Fruit fly (Drosophila melanogaster) whole organism: Measurements from ENCODE around the gene CG7483.
A peak's percentile ranks its signal among the peaks of the same experiment; 100 is the strongest.

Experiments used
- CG8478 ChIP-seq: fragments of >200 bp; optimal IDR thresholded peaks from 2 replicates; lab custom pipeline; 2018; ENCODE audit warnings: inconsistent platforms
- Dll ChIP-seq: fragments of >200 bp; optimal IDR thresholded peaks from 2 replicates; lab custom pipeline; 2017
- EcR ChIP-seq, 2 experiments: fragments of >200 bp; optimal IDR thresholded peaks; 2 replicates each; lab custom pipeline; 2017; ENCODE audit warnings: missing biosample characterization in 2 of 2, missing genetic modification characterization in 2 of 2, missing genetic modification reagents in 2 of 2
- pan ChIP-seq: fragments of >200 bp; optimal IDR thresholded peaks from 2 replicates; lab custom pipeline; 2017
- psq ChIP-seq: fragments of >200 bp; optimal IDR thresholded peaks from 2 replicates; lab custom pipeline; 2017
- usp ChIP-seq: fragments of >200 bp; optimal IDR thresholded peaks from 2 replicates; lab custom pipeline; 2017; ENCODE audit warnings: missing biosample characterization, missing genetic modification characterization, mixed read lengths

Gene CG7483

DNA sequence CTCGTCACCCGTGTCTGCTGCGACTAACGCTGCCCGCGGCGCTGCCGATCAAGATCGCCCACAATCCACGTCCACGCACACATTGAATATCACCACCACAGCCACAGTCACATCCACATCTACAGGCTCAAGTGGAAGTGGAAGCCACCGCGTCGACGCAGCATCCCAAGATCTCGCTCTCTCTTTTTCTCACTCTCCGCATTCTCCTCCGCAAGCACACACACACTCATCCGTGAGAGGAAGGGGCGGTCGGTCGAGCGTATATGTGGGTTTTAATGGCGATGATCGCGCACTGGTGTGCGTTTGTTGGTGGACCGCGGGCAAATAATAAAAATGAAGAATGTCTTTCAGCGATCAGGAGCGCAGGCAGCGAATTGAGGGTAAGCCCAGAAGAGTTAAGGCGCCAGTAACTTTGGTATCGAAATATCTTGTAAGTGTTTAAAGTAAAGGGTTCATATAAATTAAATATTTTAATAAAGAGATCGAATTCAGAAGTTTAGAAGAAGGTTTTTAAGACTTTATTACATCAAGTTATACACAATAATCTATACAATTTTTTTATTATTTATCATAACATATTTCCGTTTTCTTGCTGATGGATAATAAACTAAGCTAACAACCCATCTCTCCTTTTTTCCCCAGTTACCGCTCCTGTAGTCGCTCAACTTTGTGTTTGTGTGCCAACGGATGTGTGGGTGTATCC lies 20.9 kb downstream of the CG7483 start, which contains the start of gene Poxm:
Gene Poxm (minus strand): TSS at position 25 of the 703 bp plus-strand sequence.
- no peak for TF ChIP-seq Dll
- peak; percentile 58 for TF ChIP-seq CG8478

DNA sequence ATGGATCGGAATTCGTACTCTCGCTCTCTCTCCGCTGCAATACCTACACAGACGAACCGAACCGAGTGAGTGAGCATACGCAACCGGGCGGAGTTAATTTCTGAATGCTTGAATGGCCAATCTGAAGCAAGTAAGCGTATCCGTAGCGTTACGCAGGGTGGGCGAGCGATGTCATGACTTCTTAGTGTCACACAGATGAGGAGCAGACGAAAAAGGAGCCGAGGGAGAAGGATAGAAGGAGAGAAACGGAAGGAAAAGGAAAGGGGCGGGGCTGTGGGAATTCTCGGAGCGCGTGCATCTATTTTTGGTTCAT lies 21.4 kb downstream of the CG7483 start:
- TF ChIP-seq Dll (no peak), CG8478 (no peak), pan (no peak), EcR (GFP tag; optimal IDR thresholded peaks at IDR 0.05; lab: Kevin White, UChicago) (no peak), usp (GFP tag; lab: Kevin White, UChicago) (no peak), psq (lab: Kevin White, UChicago) (no peak)

DNA sequence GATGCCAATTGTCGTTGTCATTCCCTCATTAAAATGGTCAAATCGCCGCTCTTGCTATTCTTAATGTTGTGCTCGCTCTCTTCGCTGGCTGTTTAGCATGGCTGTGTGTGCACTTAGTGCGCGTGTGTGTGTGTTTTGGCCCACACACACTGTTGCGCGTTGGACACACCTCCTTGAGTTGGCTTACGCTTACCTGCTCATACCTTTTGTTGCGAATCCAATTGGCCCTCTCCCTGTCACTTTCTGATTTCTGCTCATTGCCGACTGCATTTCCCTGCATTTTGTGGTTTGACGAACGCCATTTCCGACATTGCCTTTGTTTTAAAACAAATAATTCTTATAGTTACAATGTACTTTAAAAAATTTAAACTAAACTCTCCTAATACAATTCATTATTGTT lies 22.0 kb downstream of the CG7483 start:
- TF ChIP-seq Dll (no peak), psq (lab: Kevin White, UChicago) (no peak), EcR (GFP tag; optimal IDR thresholded peaks at IDR 0.05; lab: Kevin White, UChicago) (no peak), usp (GFP tag; lab: Kevin White, UChicago) (no peak), CG8478 (no peak), pan (no peak)

DNA sequence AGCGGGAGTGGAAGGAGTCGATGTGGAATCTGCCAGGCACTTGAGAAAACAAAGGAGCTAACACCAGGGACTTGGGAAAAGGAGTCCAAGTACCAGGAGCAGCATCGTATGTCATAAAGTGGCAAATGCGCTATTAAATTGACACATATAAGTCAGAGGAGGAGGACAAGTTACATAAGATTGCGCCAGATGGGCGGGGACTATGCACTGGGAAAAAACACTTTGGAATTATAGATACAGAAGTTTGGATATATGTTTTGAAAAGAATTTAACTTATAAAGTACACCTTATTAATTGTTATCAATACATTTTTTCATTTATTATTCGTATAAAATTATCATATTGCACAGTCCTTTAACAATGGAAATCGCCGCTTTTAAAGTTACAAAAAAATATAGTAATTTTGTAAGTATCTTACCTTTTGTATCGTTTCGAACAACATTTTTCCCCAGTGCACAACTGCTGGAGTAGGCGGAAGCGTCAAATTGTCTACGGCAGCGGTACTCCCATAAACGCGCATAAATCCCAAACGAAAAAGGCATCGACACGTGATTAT lies 23.1 kb downstream of the CG7483 start:
- no peak for TF ChIP-seq EcR (GFP tag; optimal IDR thresholded peaks at IDR 0.05; lab: Kevin White, UChicago)
- no peak for TF ChIP-seq Dll
- TF ChIP-seq CG8478, result no peak
- TF ChIP-seq pan, result no peak
- no peak for TF ChIP-seq psq (lab: Kevin White, UChicago)

DNA sequence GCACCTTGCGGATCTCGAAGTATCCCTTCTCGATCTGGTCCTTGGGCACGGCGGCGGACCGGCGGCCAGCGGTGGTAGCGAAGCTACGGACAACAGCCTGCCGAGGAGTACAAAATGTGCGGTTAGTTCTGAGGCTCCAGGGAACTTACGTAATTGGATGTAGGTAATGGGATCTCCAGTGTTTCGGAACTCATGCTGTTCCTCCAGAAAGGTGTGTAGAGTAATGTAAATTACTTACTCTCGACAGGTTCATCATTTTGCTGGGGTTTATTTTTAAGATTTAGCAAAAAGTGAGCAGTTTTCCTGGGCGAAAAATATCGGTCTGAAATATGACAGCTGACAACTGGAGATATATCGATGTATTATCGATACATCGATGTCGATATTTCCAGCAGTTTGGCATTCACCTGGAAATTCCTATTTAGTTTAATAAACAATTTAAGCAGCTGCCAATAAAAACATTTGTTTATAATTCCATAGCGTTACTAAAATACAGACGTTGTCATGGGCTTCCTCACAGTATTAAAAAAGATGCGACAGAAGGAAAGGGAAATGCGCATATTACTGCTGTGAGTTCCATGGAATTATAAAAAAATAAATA lies 27.8 kb downstream of the CG7483 start, which contains the start of the genes COX7A and Arl2:
Gene COX7A (minus strand): TSS at position 369 of the 601 bp plus-strand sequence.
Gene Arl2 (plus strand): TSS at position 426 of the 601 bp plus-strand sequence.
- TF ChIP-seq usp (GFP tag; lab: Kevin White, UChicago) (no peak), EcR (GFP tag; optimal IDR thresholded peaks at IDR 0.05; lab: Kevin White, UChicago) (no peak), CG8478 (no peak), Dll (no peak), psq (lab: Kevin White, UChicago) (no peak), pan (no peak)

DNA sequence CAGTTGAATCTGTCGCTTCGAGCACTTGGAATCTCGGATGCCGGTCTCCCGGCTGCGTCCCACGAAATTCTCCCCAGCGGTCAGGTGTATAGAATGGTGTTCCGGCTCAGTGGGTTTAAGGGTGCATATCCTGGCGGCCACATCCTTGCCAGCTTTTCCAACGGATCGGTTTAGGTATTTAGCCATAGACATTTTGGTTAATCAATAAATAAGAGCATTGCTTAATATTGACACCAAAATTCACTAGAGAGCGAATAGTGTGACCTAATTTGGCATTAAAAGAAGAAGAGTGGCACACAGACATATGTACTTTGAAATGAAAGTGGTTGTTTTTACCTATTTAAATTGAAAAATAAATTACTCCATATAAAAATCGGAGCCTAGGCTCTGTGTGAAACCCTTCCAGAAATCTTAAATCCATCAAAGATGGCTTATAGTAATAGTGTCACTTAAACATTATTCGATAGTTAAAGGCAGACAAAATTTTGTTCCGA lies 30.3 kb downstream of the CG7483 start, which contains the start of the genes PNKP and COX7AL:
Gene PNKP (minus strand): TSS at position 266 of the 494 bp plus-strand sequence.
Gene COX7AL (plus strand): TSS at position 419 of the 494 bp plus-strand sequence.
- TF ChIP-seq pan, result no peak
- TF ChIP-seq psq (lab: Kevin White, UChicago), result no peak
- no peak for TF ChIP-seq EcR (GFP tag; optimal IDR thresholded peaks at IDR 0.05; lab: Kevin White, UChicago)
- TF ChIP-seq CG8478, result no peak
- TF ChIP-seq usp (GFP tag; lab: Kevin White, UChicago), result no peak
- TF ChIP-seq Dll, result no peak

DNA sequence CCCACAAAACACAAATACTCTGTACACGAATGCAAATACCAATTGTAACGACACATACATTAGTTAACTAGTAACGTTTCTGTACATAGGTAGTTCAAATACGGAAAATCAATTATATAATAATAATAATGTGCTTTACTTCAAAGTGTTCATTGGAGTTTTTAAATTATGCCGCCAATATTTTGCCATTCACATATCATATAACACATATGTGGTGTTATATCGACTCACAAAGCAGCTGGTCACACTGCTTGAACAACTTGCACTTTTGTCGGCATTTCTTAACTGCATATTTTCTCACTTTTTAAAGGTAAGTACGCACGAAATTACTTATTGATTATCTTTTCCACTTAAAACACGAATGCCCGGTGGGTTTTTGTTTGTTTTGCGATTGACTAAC lies 31.2 kb downstream of the CG7483 start, which contains the start of gene DppIII:
Gene DppIII (plus strand): TSS at position 227 of the 400 bp plus-strand sequence.
- no peak for TF ChIP-seq psq (lab: Kevin White, UChicago)
- no peak for TF ChIP-seq pan
- no peak for TF ChIP-seq CG8478
- TF ChIP-seq Dll, result no peak
- no peak for TF ChIP-seq usp (GFP tag; lab: Kevin White, UChicago)
- TF ChIP-seq EcR (GFP tag; optimal IDR thresholded peaks at IDR 0.05; lab: Kevin White, UChicago), result no peak

DNA sequence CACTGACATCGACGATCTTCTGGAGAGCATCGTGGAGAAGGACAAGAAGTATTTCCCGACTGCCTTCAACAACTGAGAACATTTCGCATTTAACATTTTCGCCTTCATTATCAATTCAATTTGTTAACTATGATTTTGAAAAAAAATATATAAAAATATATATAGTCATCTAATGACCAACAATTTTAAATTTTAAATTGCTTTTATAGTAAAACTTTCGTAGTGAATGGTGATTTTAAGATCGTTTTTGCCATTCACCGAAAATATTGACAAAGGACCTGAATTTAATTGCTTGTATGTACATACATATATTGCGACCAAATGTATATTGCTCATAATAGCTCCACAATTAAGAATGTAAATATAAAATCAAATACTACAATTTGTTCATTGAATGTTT lies 34.3 kb downstream of the CG7483 start, which contains the start of gene CG7352:
Gene CG7352 (plus strand): TSS at position 301 of the 400 bp plus-strand sequence.
- TF ChIP-seq usp (GFP tag; lab: Kevin White, UChicago), result no peak
- TF ChIP-seq pan, result no peak
- TF ChIP-seq EcR (GFP tag; optimal IDR thresholded peaks at IDR 0.05; lab: Kevin White, UChicago), result no peak
- TF ChIP-seq psq (lab: Kevin White, UChicago), result no peak
- no peak for TF ChIP-seq Dll
- TF ChIP-seq CG8478, result no peak

DNA sequence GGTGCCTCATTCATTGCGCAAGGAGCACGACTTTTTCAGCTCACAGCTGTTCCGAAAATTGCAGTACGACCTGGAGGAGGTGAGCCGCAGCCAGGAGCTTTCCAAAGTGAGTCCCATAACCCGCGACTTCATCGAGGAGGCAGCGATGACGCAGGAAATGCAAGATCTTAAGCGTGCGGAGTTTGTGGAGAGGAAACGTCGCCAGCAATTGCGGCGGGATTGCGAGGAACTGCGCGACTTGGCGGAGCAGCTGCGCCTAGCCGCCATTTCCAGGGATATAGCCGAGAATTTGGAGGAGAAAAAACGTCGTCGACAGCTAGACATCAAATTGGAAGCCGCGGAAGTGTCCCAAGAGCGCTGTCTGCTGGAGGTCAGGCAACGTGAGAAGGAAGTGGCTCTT lies 34.8 kb downstream of the CG7483 start:
- no peak for TF ChIP-seq pan
- TF ChIP-seq Dll, result no peak
- TF ChIP-seq CG8478, result no peak
- no peak for TF ChIP-seq EcR (GFP tag; optimal IDR thresholded peaks at IDR 0.05; lab: Kevin White, UChicago)
- TF ChIP-seq psq (lab: Kevin White, UChicago), result no peak
- TF ChIP-seq usp (GFP tag; lab: Kevin White, UChicago), result no peak

DNA sequence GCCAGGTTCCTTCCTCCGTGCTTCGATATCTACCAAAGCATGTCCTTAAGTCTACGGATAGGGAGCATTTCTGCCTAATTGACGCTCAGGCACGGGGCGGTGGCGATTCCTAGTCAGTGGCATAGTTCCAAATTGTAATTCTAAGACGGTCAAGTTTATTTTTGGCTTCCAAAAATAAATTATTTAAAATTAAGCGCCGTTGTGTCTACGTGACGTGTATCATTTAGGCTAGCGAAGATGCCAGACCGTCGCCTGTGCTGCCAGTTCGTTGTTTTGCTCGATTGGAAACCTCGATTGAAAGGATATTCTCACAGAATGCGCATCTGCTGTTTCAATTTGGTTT lies 36.1 kb downstream of the CG7483 start:
- no peak for TF ChIP-seq usp (GFP tag; lab: Kevin White, UChicago)

DNA sequence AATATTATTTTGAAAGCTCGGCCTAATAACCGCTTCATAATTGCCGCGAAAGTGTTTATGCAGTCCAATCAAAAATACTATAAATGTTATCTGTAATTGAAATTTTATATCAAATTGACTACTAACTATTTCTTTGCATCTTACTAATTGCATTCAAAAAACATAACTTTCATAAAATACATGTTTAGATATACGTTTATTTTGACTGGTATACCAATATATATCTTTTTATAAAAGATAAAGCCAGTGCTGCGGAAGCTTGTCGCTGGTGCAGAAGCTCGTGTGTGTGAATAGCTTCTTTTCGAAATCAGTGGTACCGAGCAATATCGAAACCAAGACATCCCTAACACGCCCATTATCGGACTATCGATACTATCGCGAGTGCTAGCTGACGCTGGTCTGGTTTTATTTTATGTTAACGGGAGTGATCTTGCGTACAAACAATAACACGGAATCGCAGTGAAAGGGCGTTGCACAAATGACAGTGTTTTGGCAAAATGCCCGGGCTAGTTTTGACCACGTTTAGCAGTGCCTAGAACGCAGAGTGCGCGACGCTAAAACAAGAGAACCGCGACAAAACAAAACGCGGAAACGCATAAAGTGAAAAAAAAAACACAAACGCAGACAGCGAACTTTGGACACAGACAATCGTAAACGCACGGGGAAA lies 36.6 kb downstream of the CG7483 start, which contains the start of gene Atg13:
Gene Atg13 (plus strand): TSS at position 367 of the 667 bp plus-strand sequence.
- TF ChIP-seq pan (no peak), psq (lab: Kevin White, UChicago) (no peak), usp (GFP tag; lab: Kevin White, UChicago) (no peak), EcR (GFP tag; optimal IDR thresholded peaks at IDR 0.05; lab: Kevin White, UChicago) (no peak), Dll (no peak), CG8478 (no peak)
